Fruit fly (Drosophila melanogaster) whole organism, embryonic: Measurements from ENCODE around the gene Gen.

ENCODE experiments used
- Awh ChIP-seq: fragments of 200-800 bp; sonication (Bioruptor generic); IDR thresholded peaks from 2 replicates; pipeline ENCODE4, ENCODE4 v1.3.6; 2022; ENCODE audit warnings: missing biosample characterization, missing genetic modification characterization
- B-H2 ChIP-seq: fragments of 200-800 bp; sonication (Bioruptor generic); optimal IDR thresholded peaks from 2 replicates; lab custom pipeline; 2018; ENCODE audit warnings: missing biosample characterization, mild to moderate bottlenecking, missing genetic modification characterization
- C15 ChIP-seq: fragments of 200-800 bp; sonication (Bioruptor generic); IDR thresholded peaks from 3 replicates; pipeline ENCODE4 v1.3.6; 2022; ENCODE audit warnings: missing biosample characterization, missing genetic modification characterization
- CG10209 ChIP-seq: fragments of 200-800 bp; sonication (Bioruptor generic); optimal IDR thresholded peaks from 3 replicates; lab custom pipeline; 2017; ENCODE audit warnings: missing biosample characterization, mild to moderate bottlenecking, missing genetic modification characterization, missing genetic modification reagents
- CG10565 ChIP-seq: fragments of 200-800 bp; sonication (Bioruptor generic); optimal IDR thresholded peaks from 3 replicates; lab custom pipeline; 2016; ENCODE audit warnings: missing biosample characterization, mild to moderate bottlenecking, missing genetic modification characterization
- CG11560 ChIP-seq: fragments of 200-800 bp; sonication (Bioruptor generic); IDR thresholded peaks from 3 replicates; pipeline ENCODE4 v1.3.6; 2022; ENCODE audit warnings: missing biosample characterization, missing genetic modification characterization
- CG12744 ChIP-seq: fragments of 200-800 bp; sonication (Bioruptor generic); optimal IDR thresholded peaks from 2 replicates; lab custom pipeline; 2016; ENCODE audit warnings: missing biosample characterization, missing genetic modification characterization
- CG15073 ChIP-seq: fragments of 200-800 bp; sonication (Bioruptor generic); optimal IDR thresholded peaks from 2 replicates; lab custom pipeline; 2016; ENCODE audit warnings: missing biosample characterization, missing genetic modification characterization
- CG1603 ChIP-seq: fragments of 200-800 bp; sonication (Bioruptor generic); optimal IDR thresholded peaks from 2 replicates; lab custom pipeline; 2019; ENCODE audit warnings: missing biosample characterization, mild to moderate bottlenecking, missing genetic modification characterization, moderate library complexity
- CG17328 ChIP-seq: fragments of 200-800 bp; sonication (Bioruptor generic); IDR thresholded peaks from 2 replicates; pipeline ENCODE4 v1.3.6; 2022; ENCODE audit warnings: missing biosample characterization, missing genetic modification characterization
- CG17568 ChIP-seq: fragments of 200-800 bp; sonication (Bioruptor generic); optimal IDR thresholded peaks from 2 replicates; lab custom pipeline; 2018; ENCODE audit warnings: missing biosample characterization, mild to moderate bottlenecking, missing genetic modification characterization, moderate library complexity
- CG2116 ChIP-seq: fragments of 200-800 bp; sonication (Bioruptor generic); optimal IDR thresholded peaks from 3 replicates; lab custom pipeline; 2018; ENCODE audit warnings: missing biosample characterization, mild to moderate bottlenecking, missing genetic modification characterization
- CG2875 ChIP-seq: fragments of 200-800 bp; sonication (Bioruptor generic); optimal IDR thresholded peaks from 2 replicates; lab custom pipeline; 2017; ENCODE audit warnings: missing biosample characterization, mild to moderate bottlenecking, missing genetic modification characterization, missing genetic modification reagents
- CG31365 ChIP-seq: fragments of 200-800 bp; sonication (Bioruptor generic); optimal IDR thresholded peaks from 2 replicates; lab custom pipeline; 2018; ENCODE audit warnings: missing biosample characterization, mild to moderate bottlenecking, missing genetic modification characterization
- CG4730 ChIP-seq: fragments of 200-800 bp; sonication (Bioruptor generic); IDR thresholded peaks from 2 replicates; pipeline ENCODE4 v1.3.6; 2022; ENCODE audit warnings: missing biosample characterization, missing genetic modification characterization
- CG6791 ChIP-seq: fragments of 200-800 bp; sonication (Bioruptor generic); IDR thresholded peaks from 3 replicates; pipeline ENCODE4 v1.3.6; 2022; ENCODE audit warnings: missing biosample characterization, missing genetic modification characterization; ENCODE audit not compliant: partially characterized antibody
- CG7271 ChIP-seq: fragments of 200-800 bp; sonication (Bioruptor generic); optimal IDR thresholded peaks from 2 replicates; lab custom pipeline; 2018; ENCODE audit warnings: missing biosample characterization, mild to moderate bottlenecking, missing genetic modification characterization, moderate library complexity
- CrebB ChIP-seq: fragments of 200-800 bp; sonication (Bioruptor generic); optimal IDR thresholded peaks from 3 replicates; lab custom pipeline; 2018; ENCODE audit warnings: missing biosample characterization, mild to moderate bottlenecking, missing genetic modification characterization
- Dbx ChIP-seq: fragments of 200-800 bp; sonication (Bioruptor generic); IDR thresholded peaks from 3 replicates; pipeline ENCODE4 v1.3.6; 2022; ENCODE audit warnings: missing biosample characterization, missing genetic modification characterization
- Dek ChIP-seq: fragments of 200-800 bp; sonication (Bioruptor generic); optimal IDR thresholded peaks from 3 replicates; lab custom pipeline; 2019; ENCODE audit warnings: missing biosample characterization, mild to moderate bottlenecking, missing genetic modification characterization, moderate library complexity
- E2f2 ChIP-seq: fragments of 200-800 bp; sonication (Bioruptor generic); IDR thresholded peaks from 2 replicates; pipeline ENCODE4 v1.3.6; 2022; ENCODE audit warnings: missing biosample characterization, missing genetic modification characterization
- Ets65A ChIP-seq: fragments of 200-800 bp; sonication (Bioruptor generic); peaks from one replicate; lab custom pipeline; 2016; ENCODE audit warnings: missing biosample characterization, missing genetic modification characterization
- Ets97D ChIP-seq: fragments of 200-800 bp; sonication (Bioruptor generic); optimal IDR thresholded peaks from 3 replicates; lab custom pipeline; 2016; ENCODE audit warnings: missing biosample characterization, missing genetic modification characterization
- GATAe ChIP-seq: fragments of 200-800 bp; sonication (Bioruptor generic); conservative IDR thresholded peaks from 2 replicates; pipeline ENCODE4 v1.3.6; 2022; ENCODE audit warnings: missing biosample characterization, missing genetic modification characterization
- HLH4C ChIP-seq: fragments of 200-800 bp; sonication (Bioruptor generic); IDR thresholded peaks from 3 replicates; pipeline ENCODE4 v1.3.6; 2022; ENCODE audit warnings: missing biosample characterization, missing genetic modification characterization; ENCODE audit not compliant: partially characterized antibody
- Jarid2 ChIP-seq: fragments of 200-800 bp; sonication (Bioruptor generic); optimal IDR thresholded peaks from 3 replicates; lab custom pipeline; 2017; ENCODE audit warnings: mild to moderate bottlenecking, missing biosample characterization, missing genetic modification reagents, missing genetic modification characterization
- Med ChIP-seq: fragments of 200-800 bp; sonication (Bioruptor generic); peaks from one replicate; lab custom pipeline; 2016; ENCODE audit warnings: missing biosample characterization, missing genetic modification characterization, mild to moderate bottlenecking, inconsistent platforms, moderate library complexity
- Pdp1 ChIP-seq, 2 experiments: fragments of 200-800 bp; sonication (Bioruptor generic); optimal IDR thresholded peaks; 3 replicates each; lab custom pipeline; 2016; ENCODE audit warnings: missing biosample characterization in 2 of 2, missing genetic modification characterization in 2 of 2, mild to moderate bottlenecking in 1 of 2, moderate library complexity in 1 of 2
- Scr ChIP-seq: fragments of 200-800 bp; sonication (Bioruptor generic); IDR thresholded peaks from 2 replicates; pipeline ENCODE4 v1.3.6; 2022; ENCODE audit warnings: missing biosample characterization, missing genetic modification characterization; ENCODE audit not compliant: partially characterized antibody
- Sry-δ ChIP-seq: fragments of 200-800 bp; sonication (Bioruptor generic); optimal IDR thresholded peaks from 2 replicates; lab custom pipeline; 2016; ENCODE audit warnings: missing biosample characterization, missing genetic modification characterization
- Trl ChIP-seq, 3 experiments: fragments of >200 bp in 2 of 3; fragments of 200-800 bp in 1 of 3; sonication (Bioruptor generic) in 1 of 3; optimal IDR thresholded peaks; 2 replicates in 1 of 3; 3 replicates in 2 of 3; lab custom pipeline; 2016 to 2017; ENCODE audit warnings: missing biosample characterization in 1 of 3, missing genetic modification characterization in 1 of 3
- ab ChIP-seq: fragments of 200-800 bp; sonication (Bioruptor generic); optimal IDR thresholded peaks from 2 replicates; lab custom pipeline; 2016; ENCODE audit warnings: missing biosample characterization, missing genetic modification characterization
- az2 ChIP-seq: fragments of 200-800 bp; sonication (Bioruptor generic); optimal IDR thresholded peaks from 3 replicates; lab custom pipeline; 2016; ENCODE audit warnings: missing biosample characterization, missing genetic modification characterization
- caup ChIP-seq: fragments of 200-800 bp; sonication (Bioruptor generic); optimal IDR thresholded peaks from 3 replicates; lab custom pipeline; 2017; ENCODE audit warnings: missing biosample characterization, mild to moderate bottlenecking, missing genetic modification characterization, moderate library complexity; ENCODE audit not compliant: severe bottlenecking
- chif ChIP-seq, 2 experiments: fragments of 200-800 bp; sonication (Bioruptor generic); optimal IDR thresholded peaks; 3 replicates each; lab custom pipeline; 2016; ENCODE audit warnings: missing biosample characterization in 2 of 2, missing genetic modification characterization in 2 of 2
- exex ChIP-seq: fragments of 200-800 bp; sonication (Bioruptor generic); optimal IDR thresholded peaks from 4 replicates; lab custom pipeline; 2018; ENCODE audit warnings: missing biosample characterization, mild to moderate bottlenecking, missing genetic modification characterization, moderate library complexity
- grn ChIP-seq: fragments of 200-800 bp; sonication (Bioruptor generic); optimal IDR thresholded peaks from 3 replicates; lab custom pipeline; 2017; ENCODE audit warnings: missing biosample characterization, missing genetic modification characterization
- gt ChIP-seq: fragments of 200-800 bp; sonication (Bioruptor generic); IDR thresholded peaks from 2 replicates; pipeline ENCODE4 v1.3.6; 2022; ENCODE audit warnings: missing biosample characterization, missing genetic modification characterization
- hbn ChIP-seq: fragments of 200-800 bp; sonication (Bioruptor generic); IDR thresholded peaks from 2 replicates; pipeline ENCODE4 v1.3.6; 2022; ENCODE audit warnings: missing biosample characterization, missing genetic modification characterization; ENCODE audit not compliant: partially characterized antibody
- kay ChIP-seq: fragments of 200-800 bp; sonication (Bioruptor generic); optimal IDR thresholded peaks from 2 replicates; lab custom pipeline; 2016; ENCODE audit warnings: missing biosample characterization, missing genetic modification characterization
- mirr ChIP-seq: fragments of 200-800 bp; sonication (Bioruptor generic); optimal IDR thresholded peaks from 3 replicates; lab custom pipeline; 2018; ENCODE audit warnings: missing biosample characterization, mild to moderate bottlenecking, missing genetic modification characterization
- mld ChIP-seq: fragments of 200-800 bp; sonication (Bioruptor generic); IDR thresholded peaks from 3 replicates; pipeline ENCODE4 v1.3.6; 2022; ENCODE audit warnings: missing biosample characterization, missing genetic modification characterization; ENCODE audit not compliant: partially characterized antibody
- oc ChIP-seq: fragments of 200-800 bp; sonication (Bioruptor generic); optimal IDR thresholded peaks from 2 replicates; lab custom pipeline; 2018; ENCODE audit warnings: missing biosample characterization, mild to moderate bottlenecking, missing genetic modification characterization, moderate library complexity
- row ChIP-seq: fragments of 200-800 bp; sonication (Bioruptor generic); IDR thresholded peaks from 3 replicates; pipeline ENCODE4 v1.3.6; 2022; ENCODE audit warnings: missing biosample characterization, missing genetic modification characterization
- sd ChIP-seq: fragments of 200-800 bp; sonication (Bioruptor generic); optimal IDR thresholded peaks from 3 replicates; lab custom pipeline; 2018; ENCODE audit warnings: missing biosample characterization, mild to moderate bottlenecking, missing genetic modification characterization, moderate library complexity
- sens ChIP-seq: fragments of 200-800 bp; sonication (Bioruptor generic); peaks from one replicate; lab custom pipeline; 2016; ENCODE audit warnings: missing biosample characterization, missing genetic modification characterization
- sens-2 ChIP-seq: fragments of 200-800 bp; sonication (Bioruptor generic); IDR thresholded peaks from 2 replicates; pipeline ENCODE4 v1.3.6; 2022; ENCODE audit warnings: missing biosample characterization, missing genetic modification characterization
- sug ChIP-seq: fragments of 200-800 bp; optimal IDR thresholded peaks from 2 replicates; lab custom pipeline; 2019; ENCODE audit warnings: missing biosample characterization, mild to moderate bottlenecking, missing genetic modification characterization, moderate library complexity
- zen2 ChIP-seq: fragments of 200-800 bp; sonication (Bioruptor generic); IDR thresholded peaks from 3 replicates; pipeline ENCODE4 v1.3.6; 2022; ENCODE audit warnings: missing biosample characterization, missing genetic modification characterization; ENCODE audit not compliant: partially characterized antibody

Gen gene

dm6 chr3L:5180968-5181612, 28.9 kb upstream of the Gen start (continued):
- no peak for TF ChIP-seq CG17328 (GFP tag; lab: Robert Waterston, UW)
- TF ChIP-seq CG2875 (GFP tag; lab: Kevin White, UChicago) = no peak
- no peak for TF ChIP-seq CG2116 (GFP tag; lab: Kevin White, UChicago)
- no peak for TF ChIP-seq ab (GFP tag; lab: Kevin White, UChicago)
- no peak for TF ChIP-seq row (GFP tag; lab: Robert Waterston, UW)
- TF ChIP-seq CG10209 (GFP tag; lab: Kevin White, UChicago) = no peak
- peak; percentile 16 for TF ChIP-seq exex (tag; lab: Kevin White, UChicago)
- peak; percentile 85 for TF ChIP-seq sd (tag; lab: Kevin White, UChicago)
- no peak for TF ChIP-seq oc (tag; lab: Kevin White, UChicago)
- peak; percentile 5 for TF ChIP-seq caup
- TF ChIP-seq Ets97D (GFP tag; lab: Kevin White, UChicago) = no peak
- peak in 1 of 2 experiments; percentile 7 for TF ChIP-seq Trl (optimal IDR thresholded peaks at IDR 0.05; lab: Kevin White, UChicago)
- TF ChIP-seq Trl (GFP tag; optimal IDR thresholded peaks at IDR 0.05; lab: Kevin White, UChicago) = no peak
- TF ChIP-seq kay (GFP tag; lab: Kevin White, UChicago) = no peak
- no peak for TF ChIP-seq mld (GFP tag; lab: Robert Waterston, UW)
- TF ChIP-seq Med (GFP tag; lab: Kevin White, UChicago) = peak; percentile 31
- no peak for TF ChIP-seq Awh
- TF ChIP-seq hbn = no peak
- no peak for TF ChIP-seq gt
- peak in 1 of 2 experiments; percentile 52 for TF ChIP-seq Pdp1 (GFP tag; optimal IDR thresholded peaks at IDR 0.05; lab: Kevin White, UChicago)
- no peak for TF ChIP-seq Sry-δ (GFP tag; lab: Kevin White, UChicago)
- no peak for TF ChIP-seq Dbx (GFP tag; lab: Robert Waterston, UW)
- no peak for TF ChIP-seq Jarid2 (GFP tag; lab: Kevin White, UChicago)
- no peak for TF ChIP-seq chif (GFP tag; optimal IDR thresholded peaks at IDR 0.05; lab: Kevin White, UChicago)
- TF ChIP-seq HLH4C (GFP tag; lab: Robert Waterston, UW) = no peak
- no peak for TF ChIP-seq Ets65A (GFP tag; lab: Kevin White, UChicago)
- no peak for TF ChIP-seq CG15073
- TF ChIP-seq B-H2 = no peak
- TF ChIP-seq CG10565 (GFP tag; lab: Kevin White, UChicago) = no peak
- no peak for TF ChIP-seq CG6791
- peak; percentile 24 for TF ChIP-seq grn (GFP tag; lab: Kevin White, UChicago)
- no peak for TF ChIP-seq Dek (tag; lab: Kevin White, UChicago)
- TF ChIP-seq CG7271 (tag; lab: Kevin White, UChicago) = no peak
- no peak for TF ChIP-seq zen2 (GFP tag; lab: Robert Waterston, UW)
- no peak for TF ChIP-seq Scr (GFP tag; lab: Robert Waterston, UW)
- no peak for TF ChIP-seq CrebB (tag; lab: Kevin White, UChicago)
- TF ChIP-seq E2f2 = no peak
- TF ChIP-seq CG4730 = no peak
- no peak for TF ChIP-seq CG17568 (GFP tag; lab: Kevin White, UChicago)
- TF ChIP-seq CG11560 (tag; lab: Robert Waterston, UW) = no peak
- peak; percentile 32 for TF ChIP-seq mirr
- peak; percentile 33 for TF ChIP-seq sens
- no peak for TF ChIP-seq sens-2 (GFP tag; lab: Robert Waterston, UW)
- no peak for TF ChIP-seq CG1603 (tag; lab: Kevin White, UChicago)
- TF ChIP-seq sug (tag; lab: Kevin White, UChicago) = peak; percentile 45
- TF ChIP-seq GATAe (GFP tag; lab: Robert Waterston, UW) = 0 out of 2 replicates have a peak, but pooled peaks have one; percentile 47
- TF ChIP-seq C15 = no peak
- no peak for TF ChIP-seq CG12744
- TF ChIP-seq CG31365 (tag; lab: Kevin White, UChicago) = no peak
- TF ChIP-seq az2 (GFP tag; lab: Kevin White, UChicago) = no peak
